Worm (Caenorhabditis elegans) whole organism, late embryonic: ENCODE data around the gene C01G5.9.

Source experiments
- ceh-22 ChIP-seq: sonication (generic microtip); optimal IDR thresholded peaks from 2 replicates; lab custom pipeline; 2017; ENCODE audit warnings: missing biosample characterization, missing genetic modification characterization
- fkh-10 ChIP-seq: fragments of 150-350 bp; optimal IDR thresholded peaks from 2 replicates; lab custom pipeline; 2014; ENCODE audit warnings: missing biosample characterization, missing genetic modification reagents, missing genetic modification characterization
- pha-4 ChIP-seq: fragments of 150-350 bp; optimal IDR thresholded peaks from 2 replicates; lab custom pipeline; 2018; ENCODE audit warnings: missing biosample characterization, missing genetic modification reagents, missing genetic modification characterization
- ztf-16 ChIP-seq: sonication (generic microtip); optimal IDR thresholded peaks from 2 replicates; lab custom pipeline; 2017; ENCODE audit warnings: missing genetic modification characterization, missing compliant biosample characterization

ce11 chrIV:6535908-6536307, 16.2 kb downstream of the C01G5.9 start, which contains the start of gene C01G5.3:
- TF ChIP-seq ztf-16 (tag; lab: Kevin White, UChicago) (no peak), fkh-10 (no peak), pha-4 (tag; lab: Kevin White, UChicago) (no peak), ceh-22 (no peak)
